Fruit fly (Drosophila melanogaster) whole organism, embryonic: ENCODE data around the gene CG32590.

Source experiments
- Abd-B ChIP-seq: fragments of 200-800 bp; sonication (Bioruptor generic); optimal IDR thresholded peaks from 2 replicates; lab custom pipeline; 2018; ENCODE audit warnings: missing biosample characterization, mild to moderate bottlenecking, missing genetic modification characterization, moderate library complexity
- Asciz ChIP-seq: fragments of 200-800 bp; sonication (Bioruptor generic); optimal IDR thresholded peaks from 2 replicates; lab custom pipeline; 2017; ENCODE audit warnings: missing biosample characterization, mild to moderate bottlenecking, missing genetic modification characterization, missing genetic modification reagents
- CG10274 ChIP-seq: fragments of 200-800 bp; sonication (Bioruptor generic); optimal IDR thresholded peaks from 3 replicates; lab custom pipeline; 2017; ENCODE audit warnings: missing biosample characterization, mild to moderate bottlenecking, missing genetic modification characterization
- CG10654 ChIP-seq: fragments of 200-800 bp; sonication (Bioruptor generic); optimal IDR thresholded peaks from 2 replicates; lab custom pipeline; 2016; ENCODE audit warnings: missing biosample characterization, missing genetic modification characterization
- CG11723 ChIP-seq: fragments of 200-800 bp; sonication (Bioruptor generic); optimal IDR thresholded peaks from 2 replicates; lab custom pipeline; 2017; ENCODE audit warnings: missing biosample characterization, mild to moderate bottlenecking, missing genetic modification characterization
- CG12071 ChIP-seq: fragments of 200-800 bp; sonication (Bioruptor generic); optimal IDR thresholded peaks from 3 replicates; lab custom pipeline; 2018; ENCODE audit warnings: missing biosample characterization, mild to moderate bottlenecking, missing genetic modification characterization
- CG12391 ChIP-seq: fragments of 200-800 bp; sonication (Bioruptor generic); optimal IDR thresholded peaks from 3 replicates; lab custom pipeline; 2018; ENCODE audit warnings: missing biosample characterization, mild to moderate bottlenecking, missing genetic modification characterization, moderate library complexity
- CG13296 ChIP-seq: fragments of 200-800 bp; sonication (Bioruptor generic); optimal IDR thresholded peaks from 3 replicates; lab custom pipeline; 2018; ENCODE audit warnings: missing biosample characterization, mild to moderate bottlenecking, missing genetic modification characterization
- CG14014 ChIP-seq: fragments of 200-800 bp; sonication (Bioruptor generic); IDR thresholded peaks from 2 replicates; pipeline ENCODE4 v1.3.6; 2022; ENCODE audit warnings: missing biosample characterization, missing genetic modification characterization
- CG1647 ChIP-seq: fragments of 200-800 bp; sonication (Bioruptor generic); optimal IDR thresholded peaks from 3 replicates; lab custom pipeline; 2016; ENCODE audit warnings: missing biosample characterization, missing genetic modification characterization
- CG16863 ChIP-seq: fragments of 200-800 bp; sonication (Bioruptor generic); optimal IDR thresholded peaks from 3 replicates; lab custom pipeline; 2016; ENCODE audit warnings: missing biosample characterization, missing genetic modification characterization
- CG17829 ChIP-seq: fragments of 200-800 bp; optimal IDR thresholded peaks from 2 replicates; lab custom pipeline; 2019; ENCODE audit warnings: missing biosample characterization, mild to moderate bottlenecking, missing genetic modification characterization, moderate library complexity
- CG2712 ChIP-seq: fragments of 200-800 bp; optimal IDR thresholded peaks from 3 replicates; lab custom pipeline; 2019; ENCODE audit warnings: missing biosample characterization, mild to moderate bottlenecking, missing genetic modification characterization, moderate library complexity
- CG33213 ChIP-seq: fragments of 200-800 bp; sonication (Bioruptor generic); optimal IDR thresholded peaks from 3 replicates; lab custom pipeline; 2016; ENCODE audit warnings: missing biosample characterization, missing genetic modification characterization
- CG4328 ChIP-seq: fragments of 200-800 bp; sonication (Bioruptor generic); optimal IDR thresholded peaks from 3 replicates; lab custom pipeline; 2017; ENCODE audit warnings: missing biosample characterization, missing genetic modification reagents, missing genetic modification characterization
- CG5245 ChIP-seq: fragments of 200-800 bp; sonication (Bioruptor generic); optimal IDR thresholded peaks from 3 replicates; lab custom pipeline; 2016; ENCODE audit warnings: missing biosample characterization, missing genetic modification characterization
- CG6254 ChIP-seq: fragments of 200-800 bp; sonication (Bioruptor generic); optimal IDR thresholded peaks from 3 replicates; lab custom pipeline; 2017; ENCODE audit warnings: mild to moderate bottlenecking, missing biosample characterization, missing genetic modification reagents, missing genetic modification characterization
- CG9215 ChIP-seq: fragments of 200-800 bp; sonication (Bioruptor generic); IDR thresholded peaks from 2 replicates; pipeline ENCODE4 v1.3.6; 2022; ENCODE audit warnings: missing biosample characterization, missing genetic modification characterization
- CG9797 ChIP-seq: fragments of 200-800 bp; sonication (Bioruptor generic); optimal IDR thresholded peaks from 3 replicates; lab custom pipeline; 2018; ENCODE audit warnings: missing biosample characterization, mild to moderate bottlenecking, missing genetic modification characterization
- D ChIP-seq, 2 experiments: fragments of 200-800 bp in 1 of 2; fragments of >200 bp in 1 of 2; sonication (Bioruptor generic) in 1 of 2; optimal IDR thresholded peaks; 2 replicates in 1 of 2; 3 replicates in 1 of 2; lab custom pipeline; 2017; ENCODE audit warnings: mild to moderate bottlenecking in 1 of 2, missing biosample characterization in 1 of 2, missing genetic modification characterization in 1 of 2, missing genetic modification reagents in 1 of 2
- Dek ChIP-seq: fragments of 200-800 bp; sonication (Bioruptor generic); optimal IDR thresholded peaks from 3 replicates; lab custom pipeline; 2019; ENCODE audit warnings: missing biosample characterization, mild to moderate bottlenecking, missing genetic modification characterization, moderate library complexity
- Hr51 ChIP-seq, 2 experiments: fragments of 200-800 bp; sonication (Bioruptor generic); optimal IDR thresholded peaks; 2 replicates in 1 of 2; 3 replicates in 1 of 2; lab custom pipeline; 2016 to 2018; ENCODE audit warnings: missing biosample characterization in 2 of 2, missing genetic modification characterization in 2 of 2, mild to moderate bottlenecking in 1 of 2, moderate library complexity in 1 of 2
- Mes4 ChIP-seq: fragments of 200-800 bp; sonication (Bioruptor generic); optimal IDR thresholded peaks from 2 replicates; lab custom pipeline; 2016; ENCODE audit warnings: missing biosample characterization, missing genetic modification characterization
- NC2α ChIP-seq: fragments of 200-800 bp; sonication (Bioruptor generic); optimal IDR thresholded peaks from 2 replicates; lab custom pipeline; 2016; ENCODE audit warnings: missing biosample characterization, missing genetic modification characterization
- Nf-YC ChIP-seq: fragments of 200-800 bp; optimal IDR thresholded peaks from 3 replicates; lab custom pipeline; 2019; ENCODE audit warnings: missing biosample characterization, mild to moderate bottlenecking, missing genetic modification characterization, moderate library complexity
- Opbp ChIP-seq: fragments of 200-800 bp; sonication (Bioruptor generic); IDR thresholded peaks from 3 replicates; pipeline ENCODE4 v1.3.6; 2022; ENCODE audit warnings: missing biosample characterization, missing genetic modification characterization; ENCODE audit not compliant: partially characterized antibody
- PHDP ChIP-seq: fragments of 200-800 bp; sonication (Bioruptor generic); optimal IDR thresholded peaks from 3 replicates; lab custom pipeline; 2018; ENCODE audit warnings: missing biosample characterization, mild to moderate bottlenecking, missing genetic modification characterization, moderate library complexity
- Pdp1 ChIP-seq, 2 experiments: fragments of 200-800 bp; sonication (Bioruptor generic); optimal IDR thresholded peaks; 3 replicates each; lab custom pipeline; 2016; ENCODE audit warnings: missing biosample characterization in 2 of 2, missing genetic modification characterization in 2 of 2, mild to moderate bottlenecking in 1 of 2, moderate library complexity in 1 of 2
- Rfx ChIP-seq: fragments of 200-800 bp; sonication (Bioruptor generic); IDR thresholded peaks from 2 replicates; pipeline ENCODE4 v1.3.6; 2022; ENCODE audit warnings: missing biosample characterization, missing genetic modification characterization
- Stat92E ChIP-seq, 3 experiments: fragments of >200 bp in 2 of 3; fragments of 200-800 bp in 1 of 3; sonication (Bioruptor generic) in 1 of 3; optimal IDR thresholded peaks; 2 replicates each; lab custom pipeline; 2017 to 2019; ENCODE audit warnings: missing biosample characterization in 3 of 3, missing genetic modification characterization in 3 of 3, mild to moderate bottlenecking in 1 of 3, moderate library complexity in 1 of 3
- cas ChIP-seq: fragments of 200-800 bp; sonication (Bioruptor generic); IDR thresholded peaks from 2 replicates; pipeline ENCODE4 v1.3.6; 2022; ENCODE audit warnings: missing biosample characterization, missing genetic modification characterization
- dpn ChIP-seq, 2 experiments: fragments of 200-800 bp; sonication (Bioruptor generic); optimal IDR thresholded peaks; 3 replicates each; lab custom pipeline; 2016; ENCODE audit warnings: missing biosample characterization in 2 of 2, missing genetic modification characterization in 2 of 2
- esg ChIP-seq: fragments of 200-800 bp; sonication (Bioruptor generic); conservative IDR thresholded peaks from 2 replicates; pipeline ENCODE4 v1.3.6; 2022; ENCODE audit warnings: missing biosample characterization, missing genetic modification characterization
- fd3F ChIP-seq: fragments of 200-800 bp; sonication (Bioruptor generic); optimal IDR thresholded peaks from 2 replicates; lab custom pipeline; 2018; ENCODE audit warnings: missing biosample characterization, mild to moderate bottlenecking, missing genetic modification characterization, moderate library complexity
- gcm ChIP-seq: fragments of 200-800 bp; sonication (Bioruptor generic); optimal IDR thresholded peaks from 2 replicates; lab custom pipeline; 2019; ENCODE audit warnings: missing biosample characterization, mild to moderate bottlenecking, missing genetic modification characterization, moderate library complexity
- gfzf ChIP-seq: fragments of 200-800 bp; sonication (Bioruptor generic); optimal IDR thresholded peaks from 2 replicates; lab custom pipeline; 2016; ENCODE audit warnings: missing biosample characterization, mild to moderate bottlenecking, missing genetic modification characterization, moderate library complexity
- gro ChIP-seq: fragments of 200-800 bp; sonication (Bioruptor generic); optimal IDR thresholded peaks from 2 replicates; lab custom pipeline; 2016; ENCODE audit warnings: missing biosample characterization, missing genetic modification characterization
- hkb ChIP-seq, 2 experiments: fragments of 200-800 bp in 1 of 2; fragments of >200 bp in 1 of 2; sonication (Bioruptor generic) in 1 of 2; IDR thresholded peaks in 1 of 2; optimal IDR thresholded peaks in 1 of 2; 2 replicates each; pipeline versions ENCODE4 v1.3.6 to Lab custom; 2017 to 2022; ENCODE audit warnings: missing biosample characterization in 1 of 2, missing genetic modification characterization in 1 of 2
- knrl ChIP-seq: fragments of 200-800 bp; sonication (Bioruptor generic); IDR thresholded peaks from 3 replicates; pipeline ENCODE4 v1.3.6; 2022; ENCODE audit warnings: missing biosample characterization, missing genetic modification characterization; ENCODE audit not compliant: partially characterized antibody
- lbe ChIP-seq: fragments of 200-800 bp; sonication (Bioruptor generic); optimal IDR thresholded peaks from 2 replicates; lab custom pipeline; 2016; ENCODE audit warnings: missing biosample characterization, mild to moderate bottlenecking, missing genetic modification characterization
- odd ChIP-seq: fragments of 200-800 bp; sonication (Bioruptor generic); optimal IDR thresholded peaks from 2 replicates; lab custom pipeline; 2017; ENCODE audit warnings: missing biosample characterization, mild to moderate bottlenecking, missing genetic modification characterization
- salm ChIP-seq: fragments of 200-800 bp; sonication (Bioruptor generic); optimal IDR thresholded peaks from 2 replicates; lab custom pipeline; 2018; ENCODE audit warnings: missing biosample characterization, mild to moderate bottlenecking, missing genetic modification characterization
- slou ChIP-seq: fragments of 200-800 bp; sonication (Bioruptor generic); optimal IDR thresholded peaks from 3 replicates; lab custom pipeline; 2016; ENCODE audit warnings: missing biosample characterization, missing genetic modification characterization
- sug ChIP-seq: fragments of 200-800 bp; optimal IDR thresholded peaks from 2 replicates; lab custom pipeline; 2019; ENCODE audit warnings: missing biosample characterization, mild to moderate bottlenecking, missing genetic modification characterization, moderate library complexity
- tgo ChIP-seq: fragments of 200-800 bp; sonication (Bioruptor generic); IDR thresholded peaks from 3 replicates; pipeline ENCODE4 v1.3.6; 2022; ENCODE audit warnings: missing biosample characterization, missing genetic modification characterization
- trh ChIP-seq: fragments of 200-800 bp; sonication (Bioruptor generic); optimal IDR thresholded peaks from 2 replicates; lab custom pipeline; 2016; ENCODE audit warnings: missing biosample characterization, missing genetic modification characterization
- zen2 ChIP-seq: fragments of 200-800 bp; sonication (Bioruptor generic); IDR thresholded peaks from 3 replicates; pipeline ENCODE4 v1.3.6; 2022; ENCODE audit warnings: missing biosample characterization, missing genetic modification characterization; ENCODE audit not compliant: partially characterized antibody

CG32590 gene

dm6 chrX:14839739-14840347 lies 937 bp upstream of the CG32590 start (continued):
- TF ChIP-seq D (optimal IDR thresholded peaks at IDR 0.05; lab: Kevin White, UChicago) (no peak), D (GFP tag; optimal IDR thresholded peaks at IDR 0.05; lab: Kevin White, UChicago) (peak; percentile 31), gfzf (GFP tag; lab: Kevin White, UChicago) (no peak), Dek (peak; percentile 29), CG33213 (peak; percentile 15), Opbp (GFP tag; lab: Robert Waterston, UW) (no peak), CG1647 (GFP tag; lab: Kevin White, UChicago) (peak; percentile 7), Mes4 (GFP tag; lab: Kevin White, UChicago) (no peak), Nf-YC (tag; lab: Kevin White, UChicago) (no peak), CG4328 (GFP tag; lab: Kevin White, UChicago) (peak; percentile 51), salm (tag; lab: Kevin White, UChicago) (no peak), CG12071 (peak; percentile 2), CG9797 (GFP tag; lab: Kevin White, UChicago) (no peak), Asciz (GFP tag; lab: Kevin White, UChicago) (no peak), lbe (GFP tag; lab: Kevin White, UChicago) (no peak), CG13296 (GFP tag; lab: Kevin White, UChicago) (no peak), Abd-B (no peak), CG9215 (0 out of 2 replicates have a peak, but pooled peaks have one; percentile 10), cas (GFP tag; lab: Robert Waterston, UW) (no peak), Pdp1 (GFP tag; optimal IDR thresholded peaks at IDR 0.05; lab: Kevin White, UChicago) (peak in 1 of 2 experiments; percentile 92), CG6254 (GFP tag; lab: Kevin White, UChicago) (no peak), CG17829 (peak; percentile 1), gcm (GFP tag; lab: Kevin White, UChicago) (peak; percentile 32), Stat92E (GFP tag; optimal IDR thresholded peaks at IDR 0.05; lab: Kevin White, UChicago) (no peak), esg (GFP tag; lab: Robert Waterston, UW) (no peak), tgo (peak; percentile 28; the same call in 2 of the 3 replicates), CG2712 (tag; lab: Kevin White, UChicago) (peak; percentile 39), zen2 (GFP tag; lab: Robert Waterston, UW) (no peak), dpn (GFP tag; optimal IDR thresholded peaks at IDR 0.05; lab: Kevin White, UChicago) (peak; percentile 36 to 57), gro (GFP tag; lab: Kevin White, UChicago) (peak; percentile 18), Rfx (GFP tag; lab: Robert Waterston, UW) (peak; percentile 84), CG14014 (GFP tag; lab: Robert Waterston, UW) (peak; percentile 47; the same call in 1 of the 2 replicates), hkb (optimal IDR thresholded peaks at IDR 0.05; lab: Kevin White, UChicago) (no peak), hkb (GFP tag; IDR thresholded peaks at IDR 0.05; lab: Robert Waterston, UW) (no peak), fd3F (GFP tag; lab: Kevin White, UChicago) (peak; percentile 17), NC2α (GFP tag; lab: Kevin White, UChicago) (no peak), Hr51 (GFP tag; optimal IDR thresholded peaks at IDR 0.05; lab: Kevin White, UChicago) (peak in 1 of 2 experiments; percentile 60), CG10274 (no peak), CG12391 (peak; percentile 7), knrl (GFP tag; lab: Robert Waterston, UW) (no peak), slou (no peak), PHDP (tag; lab: Kevin White, UChicago) (peak; percentile 44), CG10654 (GFP tag; lab: Kevin White, UChicago) (no peak), trh (GFP tag; lab: Kevin White, UChicago) (no peak), CG5245 (GFP tag; lab: Kevin White, UChicago) (peak; percentile 4), odd (GFP tag; lab: Kevin White, UChicago) (no peak), sug (tag; lab: Kevin White, UChicago) (peak; percentile 99), CG16863 (GFP tag; lab: Kevin White, UChicago) (peak; percentile 34), CG11723 (GFP tag; lab: Kevin White, UChicago) (no peak)
